Worm (Caenorhabditis elegans) whole organism, late embryonic: Measurements from ENCODE around the gene scrm-7.

Source experiments
- C38D4.7 ChIP-seq: fragments of 200-800 bp; sonication (Bioruptor generic); optimal IDR thresholded peaks from 2 replicates; lab custom pipeline; 2018; ENCODE audit warnings: mild to moderate bottlenecking, missing genetic modification characterization, moderate library complexity, missing compliant biosample characterization
- ahr-1 ChIP-seq: sonication (generic microtip); optimal IDR thresholded peaks from 2 replicates; lab custom pipeline; 2016; ENCODE audit warnings: missing genetic modification characterization, missing compliant biosample characterization
- ceh-9 ChIP-seq: sonication (generic microtip); optimal IDR thresholded peaks from 2 replicates; lab custom pipeline; 2016; ENCODE audit warnings: mild to moderate bottlenecking, missing genetic modification characterization, inconsistent platforms, missing compliant biosample characterization
- pat-9 ChIP-seq: fragments of 200-800 bp; sonication (Bioruptor generic); optimal IDR thresholded peaks from 2 replicates; lab custom pipeline; 2018; ENCODE audit warnings: mild to moderate bottlenecking, missing genetic modification characterization, moderate library complexity, missing compliant biosample characterization
- unc-42 ChIP-seq: sonication (generic microtip); optimal IDR thresholded peaks from 2 replicates; lab custom pipeline; 2016; ENCODE audit warnings: missing genotype, missing genetic modification characterization, missing compliant biosample characterization

DNA sequence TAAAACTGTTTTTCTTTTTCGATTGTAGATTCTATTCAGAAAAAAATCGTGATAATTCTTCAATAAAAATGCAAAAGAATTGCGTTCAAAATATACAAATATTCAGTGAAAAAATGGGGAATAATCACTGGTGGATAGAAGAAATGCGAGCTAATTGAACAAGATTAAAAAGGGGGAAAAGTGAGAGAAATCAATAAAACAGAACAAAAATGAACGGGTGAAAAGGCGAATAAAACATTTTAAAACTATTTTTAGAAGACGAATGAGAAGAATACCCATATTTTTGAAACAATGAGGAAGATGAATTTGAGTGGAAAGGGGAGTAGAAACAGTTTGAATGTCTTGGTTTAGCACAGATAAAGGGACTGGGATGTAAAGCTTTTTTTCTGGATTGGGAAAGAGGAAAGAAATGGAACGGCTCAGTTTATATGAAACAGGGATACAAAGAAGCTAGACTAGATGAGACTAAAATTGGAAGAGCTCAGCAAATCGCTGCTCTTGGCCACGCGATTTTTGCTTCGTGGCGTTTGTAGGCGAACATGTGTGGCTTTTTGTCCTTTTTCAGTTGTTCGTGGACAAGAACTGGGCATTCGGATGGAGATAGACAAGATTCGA, 4.7 kb upstream of the scrm-7 start, which contains the start of gene Y50E8A.12:
- TF ChIP-seq unc-42 (tag; lab: Kevin White, UChicago), result no peak
- TF ChIP-seq ceh-9, result no peak
- no peak for TF ChIP-seq pat-9 (tag; lab: Kevin White, UChicago)
- TF ChIP-seq ahr-1 (tag; lab: Kevin White, UChicago), result no peak
- TF ChIP-seq C38D4.7 (GFP tag; lab: Kevin White, UChicago), result no peak
